Fruit fly (Drosophila melanogaster) whole organism, embryonic: Measurements from ENCODE around the gene Mst36Fb.
A peak's percentile ranks its signal among the peaks of the same experiment; 100 is the strongest.

Experiments used
- B-H1 ChIP-seq: fragments of 200-800 bp; sonication (Bioruptor generic); IDR thresholded peaks from 3 replicates; pipeline ENCODE4 v1.3.6; 2022; ENCODE audit warnings: missing biosample characterization, missing genetic modification characterization
- CG10462 ChIP-seq: fragments of 200-800 bp; sonication (Bioruptor generic); optimal IDR thresholded peaks from 2 replicates; lab custom pipeline; 2016; ENCODE audit warnings: missing biosample characterization, missing genetic modification characterization
- CG11723 ChIP-seq: fragments of 200-800 bp; sonication (Bioruptor generic); optimal IDR thresholded peaks from 2 replicates; lab custom pipeline; 2017; ENCODE audit warnings: missing biosample characterization, mild to moderate bottlenecking, missing genetic modification characterization
- CG12071 ChIP-seq: fragments of 200-800 bp; sonication (Bioruptor generic); optimal IDR thresholded peaks from 3 replicates; lab custom pipeline; 2018; ENCODE audit warnings: missing biosample characterization, mild to moderate bottlenecking, missing genetic modification characterization
- CG13296 ChIP-seq: fragments of 200-800 bp; sonication (Bioruptor generic); optimal IDR thresholded peaks from 3 replicates; lab custom pipeline; 2018; ENCODE audit warnings: missing biosample characterization, mild to moderate bottlenecking, missing genetic modification characterization
- CG14667 ChIP-seq: fragments of 200-800 bp; sonication (Bioruptor generic); IDR thresholded peaks from 2 replicates; pipeline ENCODE4 v1.3.6; 2022; ENCODE audit warnings: missing biosample characterization, missing genetic modification characterization
- CG15269 ChIP-seq: fragments of 200-800 bp; sonication (Bioruptor generic); optimal IDR thresholded peaks from 2 replicates; lab custom pipeline; 2018; ENCODE audit warnings: missing biosample characterization, mild to moderate bottlenecking, missing genetic modification characterization, moderate library complexity
- CG15479 ChIP-seq: fragments of 200-800 bp; sonication (Bioruptor generic); optimal IDR thresholded peaks from 3 replicates; lab custom pipeline; 2019; ENCODE audit warnings: missing biosample characterization, mild to moderate bottlenecking, missing genetic modification characterization, moderate library complexity
- CG16779 ChIP-seq: fragments of 200-800 bp; sonication (Bioruptor generic); IDR thresholded peaks from 2 replicates; pipeline ENCODE4 v1.3.6; 2022; ENCODE audit warnings: missing biosample characterization, missing genetic modification characterization
- CG17186 ChIP-seq: fragments of 200-800 bp; sonication (Bioruptor generic); optimal IDR thresholded peaks from 3 replicates; lab custom pipeline; 2017; ENCODE audit warnings: missing biosample characterization, missing genetic modification reagents, missing genetic modification characterization
- CG17912 ChIP-seq: fragments of 200-800 bp; sonication (Bioruptor generic); optimal IDR thresholded peaks from 2 replicates; lab custom pipeline; 2018; ENCODE audit warnings: missing biosample characterization, mild to moderate bottlenecking, missing genetic modification characterization
- CG18476 ChIP-seq: fragments of 200-800 bp; sonication (Bioruptor generic); optimal IDR thresholded peaks from 2 replicates; lab custom pipeline; 2016; ENCODE audit warnings: missing biosample characterization, mild to moderate bottlenecking, missing genetic modification characterization
- CG2129 ChIP-seq: fragments of 200-800 bp; sonication (Bioruptor generic); IDR thresholded peaks from 2 replicates; pipeline ENCODE4 v1.3.6; 2022; ENCODE audit warnings: missing biosample characterization, missing genetic modification characterization; ENCODE audit not compliant: partially characterized antibody
- CG2199 ChIP-seq: fragments of 200-800 bp; sonication (Bioruptor generic); IDR thresholded peaks from 3 replicates; pipeline ENCODE4 v1.3.6; 2022; ENCODE audit warnings: missing biosample characterization, missing genetic modification characterization
- CG3407 ChIP-seq: fragments of 200-800 bp; sonication (Bioruptor generic); optimal IDR thresholded peaks from 2 replicates; lab custom pipeline; 2018; ENCODE audit warnings: missing biosample characterization, mild to moderate bottlenecking, missing genetic modification characterization
- CG34376 ChIP-seq: fragments of 200-800 bp; sonication (Bioruptor generic); optimal IDR thresholded peaks from 2 replicates; lab custom pipeline; 2018; ENCODE audit warnings: missing biosample characterization, mild to moderate bottlenecking, missing genetic modification characterization
- CG3726 ChIP-seq: fragments of 200-800 bp; sonication (Bioruptor generic); IDR thresholded peaks from 3 replicates; pipeline ENCODE4, ENCODE4 v1.3.6; 2022; ENCODE audit warnings: missing biosample characterization, missing genetic modification characterization
- CG7271 ChIP-seq: fragments of 200-800 bp; sonication (Bioruptor generic); optimal IDR thresholded peaks from 2 replicates; lab custom pipeline; 2018; ENCODE audit warnings: missing biosample characterization, mild to moderate bottlenecking, missing genetic modification characterization, moderate library complexity
- CG8388 ChIP-seq: fragments of 200-800 bp; sonication (Bioruptor generic); optimal IDR thresholded peaks from 2 replicates; lab custom pipeline; 2019; ENCODE audit warnings: missing biosample characterization, mild to moderate bottlenecking, missing genetic modification characterization, moderate library complexity
- D19A ChIP-seq: fragments of 200-800 bp; optimal IDR thresholded peaks from 3 replicates; lab custom pipeline; 2019; ENCODE audit warnings: missing biosample characterization, mild to moderate bottlenecking, missing genetic modification characterization, moderate library complexity
- E2f2 ChIP-seq: fragments of 200-800 bp; sonication (Bioruptor generic); IDR thresholded peaks from 2 replicates; pipeline ENCODE4 v1.3.6; 2022; ENCODE audit warnings: missing biosample characterization, missing genetic modification characterization
- H15 ChIP-seq: fragments of 200-800 bp; sonication (Bioruptor generic); IDR thresholded peaks from 3 replicates; pipeline ENCODE4 v1.3.6; 2022; ENCODE audit warnings: missing biosample characterization, missing genetic modification characterization
- HLH4C ChIP-seq: fragments of 200-800 bp; sonication (Bioruptor generic); IDR thresholded peaks from 3 replicates; pipeline ENCODE4 v1.3.6; 2022; ENCODE audit warnings: missing biosample characterization, missing genetic modification characterization; ENCODE audit not compliant: partially characterized antibody
- Hr78 ChIP-seq, 2 experiments: fragments of 200-800 bp in 1 of 2; fragments of >200 bp in 1 of 2; sonication (Bioruptor generic) in 1 of 2; optimal IDR thresholded peaks; 2 replicates each; lab custom pipeline; 2017 to 2019; ENCODE audit warnings: missing biosample characterization in 2 of 2, missing genetic modification characterization in 2 of 2, mild to moderate bottlenecking in 1 of 2, moderate library complexity in 1 of 2
- Hsf ChIP-seq: fragments of 200-800 bp; sonication (Bioruptor generic); optimal IDR thresholded peaks from 3 replicates; lab custom pipeline; 2016; ENCODE audit warnings: missing biosample characterization, missing genetic modification characterization
- NK7.1 ChIP-seq: fragments of 200-800 bp; sonication (Bioruptor generic); optimal IDR thresholded peaks from 3 replicates; lab custom pipeline; 2016; ENCODE audit warnings: missing biosample characterization, missing genetic modification characterization
- Nf-YA ChIP-seq: fragments of 200-800 bp; sonication (Bioruptor generic); IDR thresholded peaks from 2 replicates; pipeline ENCODE4 v1.3.6; 2022; ENCODE audit warnings: missing biosample characterization, missing genetic modification characterization
- Opbp ChIP-seq: fragments of 200-800 bp; sonication (Bioruptor generic); IDR thresholded peaks from 3 replicates; pipeline ENCODE4 v1.3.6; 2022; ENCODE audit warnings: missing biosample characterization, missing genetic modification characterization; ENCODE audit not compliant: partially characterized antibody
- Rfx ChIP-seq: fragments of 200-800 bp; sonication (Bioruptor generic); IDR thresholded peaks from 2 replicates; pipeline ENCODE4 v1.3.6; 2022; ENCODE audit warnings: missing biosample characterization, missing genetic modification characterization
- TFAM ChIP-seq: fragments of 200-800 bp; sonication (Bioruptor generic); optimal IDR thresholded peaks from 2 replicates; lab custom pipeline; 2017; ENCODE audit warnings: missing biosample characterization, missing genetic modification characterization, inconsistent platforms
- Trl ChIP-seq, 3 experiments: fragments of >200 bp in 2 of 3; fragments of 200-800 bp in 1 of 3; sonication (Bioruptor generic) in 1 of 3; optimal IDR thresholded peaks; 2 replicates in 1 of 3; 3 replicates in 2 of 3; lab custom pipeline; 2016 to 2017; ENCODE audit warnings: missing biosample characterization in 1 of 3, missing genetic modification characterization in 1 of 3
- YL-1 ChIP-seq: fragments of 200-800 bp; sonication (Bioruptor generic); optimal IDR thresholded peaks from 3 replicates; lab custom pipeline; 2017; ENCODE audit warnings: missing biosample characterization, mild to moderate bottlenecking, missing genetic modification characterization
- ato ChIP-seq: fragments of 200-800 bp; sonication (Bioruptor generic); IDR thresholded peaks from 2 replicates; pipeline ENCODE4 v1.3.6; 2022; ENCODE audit warnings: missing biosample characterization, missing genetic modification characterization; ENCODE audit not compliant: partially characterized antibody
- btn ChIP-seq: fragments of 200-800 bp; sonication (Bioruptor generic); optimal IDR thresholded peaks from 2 replicates; lab custom pipeline; 2016; ENCODE audit warnings: missing biosample characterization, missing genetic modification characterization
- gro ChIP-seq: fragments of 200-800 bp; sonication (Bioruptor generic); optimal IDR thresholded peaks from 2 replicates; lab custom pipeline; 2016; ENCODE audit warnings: missing biosample characterization, missing genetic modification characterization
- her ChIP-seq: fragments of 200-800 bp; sonication (Bioruptor generic); optimal IDR thresholded peaks from 2 replicates; lab custom pipeline; 2016; ENCODE audit warnings: missing biosample characterization, missing genetic modification characterization
- hkb ChIP-seq, 2 experiments: fragments of 200-800 bp in 1 of 2; fragments of >200 bp in 1 of 2; sonication (Bioruptor generic) in 1 of 2; IDR thresholded peaks in 1 of 2; optimal IDR thresholded peaks in 1 of 2; 2 replicates each; pipeline versions ENCODE4 v1.3.6 to Lab custom; 2017 to 2022; ENCODE audit warnings: missing biosample characterization in 1 of 2, missing genetic modification characterization in 1 of 2
- mam ChIP-seq: fragments of 200-800 bp; sonication (Bioruptor generic); optimal IDR thresholded peaks from 3 replicates; lab custom pipeline; 2016; ENCODE audit warnings: missing biosample characterization, missing genetic modification characterization
- org-1 ChIP-seq: fragments of 200-800 bp; sonication (Bioruptor generic); optimal IDR thresholded peaks from 2 replicates; lab custom pipeline; 2017; ENCODE audit warnings: missing biosample characterization, missing genetic modification characterization
- p53 ChIP-seq: fragments of 200-800 bp; sonication (Bioruptor generic); optimal IDR thresholded peaks from 2 replicates; lab custom pipeline; 2016; ENCODE audit warnings: missing biosample characterization, missing genetic modification characterization
- pfk ChIP-seq: fragments of 200-800 bp; sonication (Bioruptor generic); optimal IDR thresholded peaks from 2 replicates; lab custom pipeline; 2018; ENCODE audit warnings: missing biosample characterization, mild to moderate bottlenecking, missing genetic modification characterization, moderate library complexity
- pros ChIP-seq: fragments of 200-800 bp; sonication (Bioruptor generic); optimal IDR thresholded peaks from 3 replicates; lab custom pipeline; 2019; ENCODE audit warnings: missing biosample characterization, mild to moderate bottlenecking, missing genetic modification characterization, moderate library complexity
- shn ChIP-seq: fragments of 200-800 bp; sonication (Bioruptor generic); optimal IDR thresholded peaks from 3 replicates; lab custom pipeline; 2016; ENCODE audit warnings: missing biosample characterization, missing genetic modification characterization
- slbo ChIP-seq: fragments of 200-800 bp; sonication (Bioruptor generic); IDR thresholded peaks from 2 replicates; pipeline ENCODE4 v1.3.6; 2022; ENCODE audit warnings: missing biosample characterization, missing genetic modification characterization
- wdn ChIP-seq: fragments of 200-800 bp; sonication (Bioruptor generic); IDR thresholded peaks from 2 replicates; pipeline ENCODE4 v1.3.6; 2022; ENCODE audit warnings: missing biosample characterization, missing genetic modification characterization
- zen ChIP-seq: fragments of 200-800 bp; sonication (Bioruptor generic); optimal IDR thresholded peaks from 3 replicates; lab custom pipeline; 2018; ENCODE audit warnings: missing biosample characterization, mild to moderate bottlenecking, missing genetic modification characterization, moderate library complexity

Mst36Fb gene

DNA sequence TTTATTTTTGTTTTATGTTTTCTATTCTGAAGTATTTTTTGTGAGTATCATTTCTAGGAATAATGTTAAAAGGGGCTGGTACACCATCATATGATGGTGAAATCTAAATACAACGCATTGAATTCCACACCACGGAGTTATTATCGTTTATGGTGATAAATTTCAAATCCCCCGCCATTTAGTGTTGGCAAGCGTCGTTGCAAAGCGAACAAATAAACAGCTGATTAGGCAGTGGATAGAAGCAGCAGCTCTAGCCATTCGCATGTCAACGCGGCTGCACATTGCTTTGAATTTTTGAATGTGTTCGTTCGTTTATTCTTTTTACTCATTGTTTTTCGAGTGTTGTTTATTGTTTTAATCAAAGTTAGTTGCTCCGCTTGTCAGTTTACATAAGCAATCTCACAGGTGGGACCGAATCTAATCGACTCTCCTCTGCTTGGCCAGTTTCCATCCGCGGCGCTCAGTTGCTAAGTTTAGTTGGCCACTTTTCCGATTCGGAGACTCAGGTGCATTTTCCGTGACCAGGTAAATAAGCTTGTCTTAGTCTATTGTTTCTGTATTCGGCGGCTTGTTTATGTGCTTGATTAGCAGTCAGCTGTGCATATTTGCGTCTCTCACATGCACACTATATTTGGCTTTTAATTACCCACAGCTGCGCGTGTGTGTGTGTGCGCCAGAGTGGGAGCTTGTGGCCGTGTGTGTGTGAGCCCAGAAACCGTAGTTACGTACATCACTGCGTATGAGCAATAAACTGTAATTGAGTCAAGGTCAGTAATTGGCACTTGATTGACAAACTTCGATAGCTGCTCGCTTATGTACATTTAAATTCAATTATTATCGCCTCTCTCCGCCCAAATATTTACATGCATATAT, 2.3 kb upstream of the Mst36Fb start, which contains the start of the genes Mst36Fa and CG31751 (continued):
- peak; percentile 39; the same call in 2 of the 3 replicates for TF ChIP-seq H15 (GFP tag; lab: Robert Waterston, UW)
- peak; percentile 88 for TF ChIP-seq org-1 (GFP tag; lab: Kevin White, UChicago)
- TF ChIP-seq gro (GFP tag; lab: Kevin White, UChicago): peak; percentile 57
- TF ChIP-seq her: peak; percentile 80
- no peak for TF ChIP-seq HLH4C
- peak; percentile 54 for TF ChIP-seq CG17186 (GFP tag; lab: Kevin White, UChicago)
- TF ChIP-seq CG2129 (GFP tag; lab: Robert Waterston, UW): no peak
- peak; percentile 45 for TF ChIP-seq slbo (GFP tag; lab: Robert Waterston, UW)
- TF ChIP-seq CG8388 (GFP tag; lab: Kevin White, UChicago): peak; percentile 11
- TF ChIP-seq YL-1 (GFP tag; lab: Kevin White, UChicago): peak; percentile 82
- TF ChIP-seq Nf-YA (GFP tag; lab: Robert Waterston, UW): peak; percentile 73
- TF ChIP-seq wdn (GFP tag; lab: Robert Waterston, UW): no peak
- TF ChIP-seq CG10462 (GFP tag; lab: Kevin White, UChicago): peak; percentile 18
- TF ChIP-seq NK7.1: peak; percentile 81
- 0 out of 3 replicates have a peak, but pooled peaks have one; percentile 32 for TF ChIP-seq Opbp (GFP tag; lab: Robert Waterston, UW)
- no peak for TF ChIP-seq CG3726 (GFP tag; lab: Robert Waterston, UW)
- TF ChIP-seq D19A (tag; lab: Kevin White, UChicago): peak; percentile 51

DNA sequence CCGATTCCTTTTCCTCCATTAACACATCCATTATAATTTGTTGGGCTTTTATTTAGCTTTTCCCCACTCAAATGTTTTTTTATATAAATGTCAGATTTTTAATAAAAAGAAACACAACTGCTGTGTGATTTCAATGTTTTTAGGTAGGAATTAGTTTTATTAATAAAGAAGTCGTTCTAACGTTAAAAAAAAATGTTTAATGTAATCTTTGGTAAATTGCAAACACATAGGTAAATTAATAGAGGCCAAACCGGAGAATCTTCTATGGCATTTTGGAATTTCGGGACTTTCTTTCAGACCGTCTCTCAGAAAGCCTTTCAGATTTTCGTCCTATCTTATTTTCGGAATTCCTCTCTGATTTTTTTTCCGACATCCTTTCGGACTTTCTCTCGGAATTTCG, 1.7 kb downstream of the Mst36Fb start, which contains the start of gene CG43339:
Gene CG43339 (minus strand): TSS at position 101 of the 400 bp plus-strand sequence.
- TF ChIP-seq CG13296 (GFP tag; lab: Kevin White, UChicago): no peak
- no peak for TF ChIP-seq CG3407 (GFP tag; lab: Kevin White, UChicago)
- no peak for TF ChIP-seq p53 (GFP tag; lab: Kevin White, UChicago)
- TF ChIP-seq ato (GFP tag; lab: Robert Waterston, UW): no peak
- no peak for TF ChIP-seq E2f2 (GFP tag; lab: Robert Waterston, UW)
- TF ChIP-seq btn (GFP tag; lab: Kevin White, UChicago): no peak
- no peak for TF ChIP-seq CG17912
- no peak for TF ChIP-seq Rfx (GFP tag; lab: Robert Waterston, UW)
- TF ChIP-seq Trl (optimal IDR thresholded peaks at IDR 0.05; lab: Kevin White, UChicago): no peak
- TF ChIP-seq Trl (GFP tag; optimal IDR thresholded peaks at IDR 0.05; lab: Kevin White, UChicago): no peak
- no peak for TF ChIP-seq pros
- TF ChIP-seq hkb (optimal IDR thresholded peaks at IDR 0.05; lab: Kevin White, UChicago): no peak
- TF ChIP-seq hkb (GFP tag; IDR thresholded peaks at IDR 0.05; lab: Robert Waterston, UW): no peak
- no peak for TF ChIP-seq CG34376 (GFP tag; lab: Kevin White, UChicago)
- TF ChIP-seq CG11723: no peak
- TF ChIP-seq CG14667 (GFP tag; lab: Robert Waterston, UW): no peak
- TF ChIP-seq CG12071 (GFP tag; lab: Kevin White, UChicago): no peak
- TF ChIP-seq shn (GFP tag; lab: Kevin White, UChicago): no peak
- TF ChIP-seq Hsf: no peak
- no peak for TF ChIP-seq CG18476 (GFP tag; lab: Kevin White, UChicago)

DNA sequence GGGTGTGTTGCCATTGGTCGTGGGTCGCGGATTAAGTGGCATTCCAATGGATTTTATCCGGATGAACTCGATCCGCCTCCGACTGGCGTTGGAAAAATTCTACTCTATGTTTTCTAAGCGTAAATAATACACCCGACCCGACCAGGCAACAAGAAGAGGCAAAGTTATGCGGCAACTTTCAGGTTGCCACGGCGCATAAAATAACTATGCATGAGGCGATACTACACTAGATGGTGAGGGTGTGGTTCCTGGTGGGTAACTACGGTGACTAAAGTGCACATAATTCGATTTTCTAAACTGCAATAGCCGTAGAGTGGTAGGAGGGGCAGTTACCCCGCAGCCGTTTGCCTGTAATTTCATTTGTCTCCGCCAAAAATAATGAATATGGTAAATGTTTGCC, 3.7 kb downstream of the Mst36Fb start, which contains the start of gene CG43338:
Gene CG43338 (minus strand): TSS at position 101 of the 400 bp plus-strand sequence.
- TF ChIP-seq pfk (GFP tag; lab: Kevin White, UChicago) (no peak), mam (GFP tag; lab: Kevin White, UChicago) (no peak), CG7271 (tag; lab: Kevin White, UChicago) (no peak), TFAM (GFP tag; lab: Kevin White, UChicago) (no peak), CG15479 (no peak), CG16779 (GFP tag; lab: Robert Waterston, UW) (no peak), her (no peak), Hr78 (GFP tag; optimal IDR thresholded peaks at IDR 0.05; lab: Kevin White, UChicago) (no peak), zen (tag; lab: Kevin White, UChicago) (no peak), CG15269 (tag; lab: Kevin White, UChicago) (no peak), B-H1 (GFP tag; lab: Robert Waterston, UW) (no peak), CG2199 (GFP tag; lab: Robert Waterston, UW) (no peak)
